Worm (Caenorhabditis elegans): ENCODE measurements around the gene F36F12.7.

DNA sequence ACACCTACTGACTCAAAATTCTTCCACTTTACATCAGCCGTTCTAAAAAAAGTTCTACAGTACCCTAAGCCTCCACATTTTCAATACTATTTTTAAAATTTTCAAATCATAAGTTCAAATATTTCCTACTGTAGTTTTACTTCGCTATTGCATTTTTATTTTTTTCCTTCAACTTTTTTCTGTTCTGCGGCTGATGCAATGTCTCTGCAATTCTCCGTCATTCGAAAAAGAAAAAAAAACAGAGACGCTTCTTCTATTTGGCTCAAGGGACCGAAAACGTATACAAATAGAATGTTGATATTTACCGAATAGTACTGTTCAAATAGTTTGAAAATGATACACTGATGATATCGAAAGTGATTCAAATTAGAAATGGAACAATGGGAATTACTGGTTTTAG lies 39.1 kb downstream of the F36F12.7 start:
- TF ChIP-seq aly-2 (tag; optimal IDR thresholded peaks at IDR 0.05): no peak
- TF ChIP-seq nhr-11 (tag; optimal IDR thresholded peaks at IDR 0.05): no peak
- no peak for TF ChIP-seq zag-1 (tag; optimal IDR thresholded peaks at IDR 0.05)
- no peak for TF ChIP-seq skn-1 (tag; optimal IDR thresholded peaks at IDR 0.05)
- no peak for TF ChIP-seq egl-27 (tag; optimal IDR thresholded peaks at IDR 0.05)
- no peak for TF ChIP-seq nhr-23 (tag; optimal IDR thresholded peaks at IDR 0.05)
- TF ChIP-seq nhr-21 (tag; optimal IDR thresholded peaks at IDR 0.05): no peak
- no peak for TF ChIP-seq ZK546.5 (tag; optimal IDR thresholded peaks at IDR 0.05)
- TF ChIP-seq nhr-12 (tag; optimal IDR thresholded peaks at IDR 0.05): no peak
- no peak for TF ChIP-seq snpc-4 (tag; optimal IDR thresholded peaks at IDR 0.05)
- no peak for TF ChIP-seq fos-1 (tag; optimal IDR thresholded peaks at IDR 0.05)
- no peak for TF ChIP-seq ztf-11 (tag; optimal IDR thresholded peaks at IDR 0.05)
- TF ChIP-seq ceh-82 (tag; optimal IDR thresholded peaks at IDR 0.05): no peak
- TF ChIP-seq mdl-1 (tag; optimal IDR thresholded peaks at IDR 0.05): no peak

Measured in whole organism, L2 larva.